Worm (Caenorhabditis elegans) whole organism, L3 larva: Measurements from ENCODE around the gene W01F3.2.
A peak's percentile ranks its signal among the peaks of the same experiment; 100 is the strongest.

Experiments
- aly-2 ChIP-seq: fragments of 150-350 bp; optimal IDR thresholded peaks from 2 replicates; lab custom pipeline; 2014; ENCODE audit warnings: missing biosample characterization, missing genetic modification characterization
- ama-1 ChIP-seq: fragments of 150-350 bp; optimal IDR thresholded peaks from 2 replicates; lab custom pipeline; 2018
- ceh-28 ChIP-seq: fragments of 150-350 bp; optimal IDR thresholded peaks from 2 replicates; lab custom pipeline; 2014; ENCODE audit warnings: missing biosample characterization, missing genetic modification reagents, missing genetic modification characterization
- ceh-82 ChIP-seq: fragments of 150-350 bp; optimal IDR thresholded peaks from 2 replicates; lab custom pipeline; 2014; ENCODE audit warnings: missing biosample characterization, missing genetic modification characterization
- ceh-9 ChIP-seq: sonication (generic microtip); optimal IDR thresholded peaks from 2 replicates; lab custom pipeline; 2018; ENCODE audit warnings: missing biosample characterization, missing genetic modification characterization
- daf-12 ChIP-seq: fragments of 150-350 bp; optimal IDR thresholded peaks from 2 replicates; lab custom pipeline; 2014; ENCODE audit warnings: missing biosample characterization, missing genetic modification reagents, missing genetic modification characterization
- egl-27 ChIP-seq: sonication (generic microtip); optimal IDR thresholded peaks from 4 replicates; lab custom pipeline; 2017; ENCODE audit warnings: missing biosample characterization, missing genetic modification reagents, missing genetic modification characterization
- egl-5 ChIP-seq: fragments of 150-350 bp; optimal IDR thresholded peaks from 2 replicates; lab custom pipeline; 2017; ENCODE audit warnings: missing biosample characterization, missing genetic modification reagents, missing genetic modification characterization, inconsistent platforms
- elt-1 ChIP-seq: fragments of 150-350 bp; optimal IDR thresholded peaks from 2 replicates; lab custom pipeline; 2014; ENCODE audit warnings: missing biosample characterization, missing genetic modification characterization
- elt-2 ChIP-seq: sonication (generic microtip); optimal IDR thresholded peaks from 2 replicates; lab custom pipeline; 2016; ENCODE audit warnings: missing genetic modification reagents, mild to moderate bottlenecking, missing genetic modification characterization, missing compliant biosample characterization
- fkh-10 ChIP-seq: sonication (generic microtip); optimal IDR thresholded peaks from 2 replicates; lab custom pipeline; 2017; ENCODE audit warnings: missing biosample characterization, missing genetic modification reagents, missing genetic modification characterization
- fkh-2 ChIP-seq: fragments of 150-350 bp; optimal IDR thresholded peaks from 2 replicates; lab custom pipeline; 2014; ENCODE audit warnings: missing biosample characterization, missing genetic modification reagents, missing genetic modification characterization
- fos-1 ChIP-seq: fragments of 150-350 bp; optimal IDR thresholded peaks from 2 replicates; lab custom pipeline; 2014; ENCODE audit warnings: missing biosample characterization, missing genetic modification characterization
- hmg-11 ChIP-seq: sonication (generic microtip); optimal IDR thresholded peaks from 2 replicates; lab custom pipeline; 2016; ENCODE audit warnings: missing genetic modification characterization, missing compliant biosample characterization
- jun-1 ChIP-seq: fragments of 150-350 bp; optimal IDR thresholded peaks from 2 replicates; lab custom pipeline; 2014; ENCODE audit warnings: missing biosample characterization, missing genetic modification reagents, missing genetic modification characterization
- lin-15B ChIP-seq: fragments of 150-350 bp; optimal IDR thresholded peaks from 2 replicates; lab custom pipeline; 2014; ENCODE audit warnings: missing biosample characterization, missing genetic modification characterization
- lin-39 ChIP-seq: fragments of 150-350 bp; optimal IDR thresholded peaks from 2 replicates; lab custom pipeline; 2018; ENCODE audit warnings: missing biosample characterization, missing genetic modification reagents, missing genetic modification characterization
- lsy-12 ChIP-seq: sonication (generic microtip); optimal IDR thresholded peaks from 2 replicates; lab custom pipeline; 2016; ENCODE audit warnings: mild to moderate bottlenecking, missing genetic modification characterization, missing compliant biosample characterization
- mdl-1 ChIP-seq: fragments of 150-350 bp; optimal IDR thresholded peaks from 2 replicates; lab custom pipeline; 2014; ENCODE audit warnings: missing biosample characterization, missing genetic modification characterization
- mml-1 ChIP-seq: fragments of 150-350 bp; sonication (generic microtip); optimal IDR thresholded peaks from 3 replicates; lab custom pipeline; 2014; ENCODE audit warnings: missing biosample characterization, missing genetic modification characterization
- nhr-12 ChIP-seq: fragments of 150-350 bp; optimal IDR thresholded peaks from 2 replicates; lab custom pipeline; 2014; ENCODE audit warnings: missing biosample characterization, missing genetic modification characterization
- nhr-23 ChIP-seq: fragments of 150-350 bp; optimal IDR thresholded peaks from 2 replicates; lab custom pipeline; 2014; ENCODE audit warnings: missing biosample characterization, missing genetic modification reagents, missing genetic modification characterization
- nhr-237 ChIP-seq: fragments of 150-350 bp; optimal IDR thresholded peaks from 2 replicates; lab custom pipeline; 2014; ENCODE audit warnings: missing biosample characterization, missing genetic modification characterization
- nhr-25 ChIP-seq: sonication (generic microtip); optimal IDR thresholded peaks from 2 replicates; lab custom pipeline; 2017; ENCODE audit warnings: missing biosample characterization, missing genetic modification characterization
- nhr-28 ChIP-seq: fragments of 150-350 bp; optimal IDR thresholded peaks from 2 replicates; lab custom pipeline; 2014; ENCODE audit warnings: missing biosample characterization, missing genetic modification characterization
- nhr-43 ChIP-seq: sonication (generic microtip); optimal IDR thresholded peaks from 2 replicates; lab custom pipeline; 2016; ENCODE audit warnings: mild to moderate bottlenecking, missing genetic modification characterization, missing compliant biosample characterization; ENCODE audit not compliant: poor library complexity, severe bottlenecking
- nhr-67 ChIP-seq: fragments of 150-350 bp; optimal IDR thresholded peaks from 2 replicates; lab custom pipeline; 2014; ENCODE audit warnings: missing biosample characterization, missing genetic modification characterization
- nhr-76 ChIP-seq: fragments of 150-350 bp; sonication (generic microtip); optimal IDR thresholded peaks from 5 replicates; lab custom pipeline; 2014; ENCODE audit warnings: missing biosample characterization, missing genetic modification characterization
- pha-4 ChIP-seq: fragments of 150-350 bp; optimal IDR thresholded peaks from 2 replicates; lab custom pipeline; 2014; ENCODE audit warnings: missing biosample characterization, missing genetic modification reagents, missing genetic modification characterization
- pqm-1 ChIP-seq: fragments of 150-350 bp; optimal IDR thresholded peaks from 2 replicates; lab custom pipeline; 2017; ENCODE audit warnings: missing biosample characterization, missing genetic modification characterization, inconsistent platforms
- sea-2 ChIP-seq: fragments of 150-350 bp; sonication (generic microtip); optimal IDR thresholded peaks from 4 replicates; lab custom pipeline; 2014; ENCODE audit warnings: missing biosample characterization, missing genetic modification reagents, missing genetic modification characterization
- skn-1 ChIP-seq: fragments of 150-350 bp; optimal IDR thresholded peaks from 2 replicates; lab custom pipeline; 2014; ENCODE audit warnings: missing biosample characterization, missing genetic modification characterization
- tbx-2 ChIP-seq: sonication (generic microtip); optimal IDR thresholded peaks from 2 replicates; lab custom pipeline; 2016; ENCODE audit warnings: mild to moderate bottlenecking, missing genetic modification characterization, missing compliant biosample characterization
- unc-39 ChIP-seq: sonication (generic microtip); optimal IDR thresholded peaks from 4 replicates; lab custom pipeline; 2017; ENCODE audit warnings: missing biosample characterization, missing genetic modification characterization
- unc-62 ChIP-seq: fragments of 150-350 bp; sonication (generic microtip); optimal IDR thresholded peaks from 4 replicates; lab custom pipeline; 2014; ENCODE audit warnings: missing biosample characterization, missing genetic modification reagents, missing genetic modification characterization
- zag-1 ChIP-seq: fragments of 150-350 bp; optimal IDR thresholded peaks from 2 replicates; lab custom pipeline; 2014; ENCODE audit warnings: missing biosample characterization, missing genetic modification characterization
- ztf-11 ChIP-seq: fragments of 150-350 bp; optimal IDR thresholded peaks from 2 replicates; lab custom pipeline; 2014; ENCODE audit warnings: missing biosample characterization, missing genetic modification characterization
- ztf-4 ChIP-seq: fragments of 150-350 bp; optimal IDR thresholded peaks from 2 replicates; lab custom pipeline; 2014; ENCODE audit warnings: missing biosample characterization, missing genetic modification characterization

W01F3.2 gene

ce11 chrV:20656626-20657025, 3.5 kb upstream of the W01F3.2 start:
- TF ChIP-seq egl-27, result no peak
- no peak for TF ChIP-seq pqm-1 (tag; lab: Kevin White, UChicago)
- no peak for TF ChIP-seq pha-4 (tag; lab: Kevin White, UChicago)
- TF ChIP-seq nhr-12 (tag; lab: Kevin White, UChicago), result no peak
- no peak for TF ChIP-seq sea-2 (GFP tag; lab: Kevin White, UChicago)
- TF ChIP-seq nhr-43 (tag; lab: Kevin White, UChicago), result no peak
- TF ChIP-seq ztf-11 (tag; lab: Kevin White, UChicago), result no peak
- no peak for TF ChIP-seq nhr-76 (tag; lab: Kevin White, UChicago)
- no peak for TF ChIP-seq tbx-2
- no peak for TF ChIP-seq daf-12 (tag; lab: Kevin White, UChicago)
- TF ChIP-seq mdl-1 (tag; lab: Kevin White, UChicago), result no peak
- TF ChIP-seq unc-39, result no peak
- no peak for TF ChIP-seq ceh-28 (tag; lab: Kevin White, UChicago)
- TF ChIP-seq nhr-25 (tag; lab: Kevin White, UChicago), result no peak
- TF ChIP-seq skn-1 (tag; lab: Kevin White, UChicago), result no peak

- TF ChIP-seq nhr-76 (tag; lab: Kevin White, UChicago) (no peak), elt-2 (tag; lab: Kevin White, UChicago) (no peak), ztf-4 (no peak), nhr-23 (tag; lab: Kevin White, UChicago) (peak; percentile 74)
Observed at ce11 chrV:20662474-20662873, 2.3 kb downstream of the W01F3.2 start.

- TF ChIP-seq nhr-67 (no peak), unc-62 (no peak), ama-1 (lab: Kevin White, UChicago) (no peak), sea-2 (GFP tag; lab: Kevin White, UChicago) (no peak), fos-1 (no peak), nhr-23 (tag; lab: Kevin White, UChicago) (no peak), fkh-2 (no peak), ceh-82 (no peak), ceh-9 (tag; lab: Kevin White, UChicago) (no peak), zag-1 (no peak), unc-39 (no peak)
- TF ChIP-seq, all 47 proteins: peak for 0
Observed at ce11 chrV:20663736-20664135, 3.6 kb downstream of the W01F3.2 start.

- no peak for TF ChIP-seq skn-1 (tag; lab: Kevin White, UChicago)
- TF ChIP-seq nhr-23 (tag; lab: Kevin White, UChicago), result peak; percentile 37
Observed at ce11 chrV:20664930-20665329, 4.8 kb downstream of the W01F3.2 start.

ce11 chrV:20666905-20667304, 6.8 kb downstream of the W01F3.2 start, which contains the start of gene mlt-11:
TSS of gene mlt-11 (plus strand) at chrV:20667205.
- TF ChIP-seq nhr-28 (tag; lab: Kevin White, UChicago) (no peak), unc-62 (no peak), mml-1 (tag; lab: Kevin White, UChicago) (no peak), fkh-2 (no peak), lsy-12 (no peak), ama-1 (lab: Kevin White, UChicago) (no peak), elt-1 (tag; lab: Kevin White, UChicago) (no peak), fkh-10 (no peak), lin-39 (tag; lab: Kevin White, UChicago) (no peak), unc-39 (no peak), egl-5 (no peak), nhr-237 (tag; lab: Kevin White, UChicago) (no peak)

ce11 chrV:20670625-20671024, 10.5 kb downstream of the W01F3.2 start:
- no peak for TF ChIP-seq sea-2 (GFP tag; lab: Kevin White, UChicago)
- no peak for TF ChIP-seq skn-1 (tag; lab: Kevin White, UChicago)
- TF ChIP-seq ama-1 (lab: Kevin White, UChicago), result no peak
- TF ChIP-seq elt-2 (tag; lab: Kevin White, UChicago), result no peak
- TF ChIP-seq pha-4 (tag; lab: Kevin White, UChicago), result no peak
- no peak for TF ChIP-seq aly-2 (tag; lab: Kevin White, UChicago)
- no peak for TF ChIP-seq mdl-1 (tag; lab: Kevin White, UChicago)
- no peak for TF ChIP-seq jun-1 (tag; lab: Kevin White, UChicago)
- TF ChIP-seq lin-15B (tag; lab: Kevin White, UChicago), result no peak
- no peak for TF ChIP-seq fos-1
- TF ChIP-seq hmg-11, result no peak
- no peak for TF ChIP-seq unc-62
- TF ChIP-seq nhr-67, result no peak
- no peak for TF ChIP-seq pqm-1 (tag; lab: Kevin White, UChicago)
- TF ChIP-seq ceh-9 (tag; lab: Kevin White, UChicago), result no peak
- TF ChIP-seq nhr-12 (tag; lab: Kevin White, UChicago), result no peak
- TF ChIP-seq daf-12 (tag; lab: Kevin White, UChicago), result no peak
- no peak for TF ChIP-seq nhr-23 (tag; lab: Kevin White, UChicago)
- TF ChIP-seq, all 47 proteins: peak for 0
